Worm (Caenorhabditis elegans): ENCODE results near the gene ears-2.

ce11 chrIV:377791-378190 lies 12.5 kb downstream of the ears-2 start:
- TF ChIP-seq ceh-16 (tag; optimal IDR thresholded peaks at IDR 0.05) (no peak), nhr-11 (tag; optimal IDR thresholded peaks at IDR 0.05) (no peak), gmeb-1 (tag; optimal IDR thresholded peaks at IDR 0.05) (no peak), nhr-77 (tag; optimal IDR thresholded peaks at IDR 0.05) (no peak), nhr-12 (tag; optimal IDR thresholded peaks at IDR 0.05) (no peak), blmp-1 (tag; optimal IDR thresholded peaks at IDR 0.05; ENCODE audit: insufficient read depth) (no peak), mab-5 (tag; optimal IDR thresholded peaks at IDR 0.05) (no peak), elt-1 (tag; optimal IDR thresholded peaks at IDR 0.05) (no peak), nhr-237 (tag; optimal IDR thresholded peaks at IDR 0.05) (no peak), skn-1 (tag; optimal IDR thresholded peaks at IDR 0.05) (no peak)

Measured in whole organism, L2 larva.